Fruit fly (Drosophila melanogaster): ENCODE measurements around the gene ifc.

The ifc gene

DNA sequence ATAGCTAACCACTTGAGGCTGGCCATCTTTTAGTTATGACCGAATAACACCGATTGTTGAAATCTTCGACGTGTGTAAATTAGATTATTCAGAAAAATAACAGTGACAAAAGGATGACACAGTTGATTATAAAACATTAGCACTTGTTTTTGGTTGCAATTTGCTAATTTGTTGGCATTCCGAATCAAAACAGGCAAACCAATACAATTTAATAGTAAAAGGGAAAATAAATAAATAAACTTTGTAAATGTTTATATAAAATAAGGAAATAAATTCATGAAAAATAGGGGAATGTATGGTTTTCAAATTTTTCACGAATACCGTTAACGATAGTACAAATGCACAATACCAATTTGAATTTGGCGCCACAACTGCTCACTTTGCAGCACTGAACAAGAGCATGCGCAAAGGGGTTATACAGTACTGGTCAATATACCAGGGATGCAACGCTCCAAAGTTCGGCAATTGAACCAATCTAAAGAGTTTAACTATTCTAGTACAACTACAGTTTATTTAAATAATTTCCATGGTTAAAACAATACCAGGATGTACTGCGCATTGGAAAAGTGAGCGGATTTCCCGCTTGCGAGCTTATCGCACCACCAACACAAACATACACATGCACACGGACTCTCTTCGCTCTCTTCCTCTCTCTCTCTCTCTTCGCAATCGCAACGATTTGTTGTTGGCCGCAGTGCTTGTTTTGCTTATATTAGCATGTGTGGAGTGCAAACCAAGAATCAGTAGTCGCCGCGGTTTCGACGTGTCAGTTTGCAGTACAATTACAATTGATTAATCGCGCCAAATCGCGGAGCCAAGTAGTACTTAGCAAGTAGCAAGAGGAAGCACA lies 42.7 kb upstream of the ifc start, which contains the start of the genes Sfp26Ad and Gpdh1 (continued):
- TF ChIP-seq Max (GFP tag; optimal IDR thresholded peaks at IDR 0.05) = peak; percentile 79
- peak; percentile 81 for TF ChIP-seq CG33213 (GFP tag; optimal IDR thresholded peaks at IDR 0.05)
- TF ChIP-seq Med (GFP tag) = peak; percentile 97
- no peak for TF ChIP-seq ara (GFP tag; IDR thresholded peaks at IDR 0.05)
- TF ChIP-seq Poxn (GFP tag; IDR thresholded peaks at IDR 0.05) = no peak
- TF ChIP-seq CG12744 (GFP tag; optimal IDR thresholded peaks at IDR 0.05) = peak; percentile 38
- peak; percentile 32; the same call in 1 of the 2 replicates for TF ChIP-seq sim (GFP tag; IDR thresholded peaks at IDR 0.05)
- TF ChIP-seq CG2129 (GFP tag; IDR thresholded peaks at IDR 0.05; ENCODE audit: partially characterized antibody) = no peak
- peak; percentile 66; the same call in 1 of the 2 replicates for TF ChIP-seq CG17328 (GFP tag; IDR thresholded peaks at IDR 0.05)
- TF ChIP-seq Dref (GFP tag; IDR thresholded peaks at IDR 0.05) = peak; percentile 48; the same call in 1 of the 2 replicates
- peak; percentile 71 for TF ChIP-seq CG12942 (GFP tag; optimal IDR thresholded peaks at IDR 0.05)
- peak; percentile 12 for TF ChIP-seq CG11398 (GFP tag; optimal IDR thresholded peaks at IDR 0.05)
- TF ChIP-seq insv (GFP tag; optimal IDR thresholded peaks at IDR 0.05) = peak in 1 of 2 experiments; percentile 57
- 0 out of 2 replicates have a peak, but pooled peaks have one; percentile 28 for TF ChIP-seq gt (GFP tag; IDR thresholded peaks at IDR 0.05)
- TF ChIP-seq wek (GFP tag; optimal IDR thresholded peaks at IDR 0.05) = peak; percentile 99
- TF ChIP-seq CG11723 (GFP tag; optimal IDR thresholded peaks at IDR 0.05) = peak; percentile 57
- TF ChIP-seq CG10267 (tag; optimal IDR thresholded peaks at IDR 0.05) = peak; percentile 98
- peak; percentile 99 for TF ChIP-seq CG7928 (GFP tag; optimal IDR thresholded peaks at IDR 0.05)
- TF ChIP-seq repo (GFP tag; optimal IDR thresholded peaks at IDR 0.05) = peak; percentile 72
- peak; percentile 60 for TF ChIP-seq kni (GFP tag; optimal IDR thresholded peaks at IDR 0.05)
- peak; percentile 95 for TF ChIP-seq cg (GFP tag; optimal IDR thresholded peaks at IDR 0.05)

DNA sequence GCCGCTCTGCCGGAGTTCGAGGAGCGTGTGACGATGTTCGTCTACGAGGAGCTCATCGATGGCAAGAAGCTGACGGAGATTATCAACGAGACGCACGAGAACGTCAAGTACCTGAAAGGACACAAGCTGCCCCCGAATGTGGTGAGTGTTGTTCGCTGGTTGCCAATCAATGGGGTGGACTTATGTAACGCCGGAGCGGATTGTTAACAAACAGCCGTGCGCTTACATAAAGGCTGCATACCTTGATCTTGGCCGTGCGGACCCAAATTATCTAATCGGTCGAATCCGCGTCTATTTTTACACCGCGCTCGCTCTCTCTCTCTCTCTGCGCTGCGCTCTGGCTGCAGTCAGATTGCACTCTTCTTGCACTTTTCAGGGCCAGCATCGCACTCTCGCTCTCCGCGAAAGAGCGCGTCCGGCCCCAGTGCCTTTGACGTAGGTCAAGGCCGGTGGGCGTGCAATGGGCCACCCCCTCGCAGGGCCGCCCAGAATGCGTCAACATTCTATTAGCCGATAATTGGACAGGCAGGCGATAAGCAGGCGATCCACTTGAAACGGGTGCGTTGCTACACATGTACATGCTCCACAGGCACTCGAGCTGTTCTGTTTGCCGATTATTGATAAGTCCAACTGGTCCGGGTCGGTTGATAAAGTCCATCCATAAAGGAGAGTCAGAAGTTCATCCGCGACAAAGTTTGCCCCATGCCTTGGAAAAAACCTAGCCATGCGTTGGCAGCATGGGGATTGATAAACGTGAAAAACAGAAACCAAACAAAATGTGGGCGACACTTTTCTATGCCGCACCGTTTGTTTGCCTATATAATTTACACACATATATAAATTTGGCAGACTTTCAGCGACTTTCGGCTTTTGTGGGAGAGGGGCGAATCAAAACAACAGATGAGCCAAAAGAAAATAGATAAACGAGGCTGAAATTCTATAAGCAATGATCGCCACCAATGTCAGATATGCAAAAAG lies 41.6 kb upstream of the ifc start:
- TF ChIP-seq bsh (GFP tag; optimal IDR thresholded peaks at IDR 0.05) (peak in 1 of 2 experiments; percentile 23), CG7839 (tag; optimal IDR thresholded peaks at IDR 0.05) (no peak), klu (GFP tag; IDR thresholded peaks at IDR 0.05) (0 out of 2 replicates have a peak, but pooled peaks have one; percentile 19), lab (GFP tag; optimal IDR thresholded peaks at IDR 0.05) (no peak), abd-A (tag; optimal IDR thresholded peaks at IDR 0.05) (no peak), CG10543 (GFP tag; optimal IDR thresholded peaks at IDR 0.05) (peak; percentile 38), Kr (GFP tag; optimal IDR thresholded peaks at IDR 0.05) (peak; percentile 7), onecut (GFP tag; IDR thresholded peaks at IDR 0.05) (peak; percentile 18; the same call in 1 of the 2 replicates), mam (GFP tag; optimal IDR thresholded peaks at IDR 0.05) (no peak), caup (GFP tag; optimal IDR thresholded peaks at IDR 0.05; ENCODE audit: severe bottlenecking) (peak; percentile 39), CG11093 (GFP tag; IDR thresholded peaks at IDR 0.05) (no peak), luna (GFP tag; optimal IDR thresholded peaks at IDR 0.05) (no peak), btn (GFP tag; optimal IDR thresholded peaks at IDR 0.05) (no peak), ac (GFP tag; optimal IDR thresholded peaks at IDR 0.05) (no peak), Taf1 (GFP tag; IDR thresholded peaks at IDR 0.05) (no peak), ranshi (GFP tag; IDR thresholded peaks at IDR 0.05) (peak; percentile 25; the same call in 1 of the 2 replicates), ken (GFP tag; IDR thresholded peaks at IDR 0.05) (no peak), CG33557 (GFP tag; optimal IDR thresholded peaks at IDR 0.05) (no peak), Deaf1 (tag; optimal IDR thresholded peaks at IDR 0.05) (no peak), CG42726 (GFP tag; IDR thresholded peaks at IDR 0.05; ENCODE audit: partially characterized antibody) (0 out of 2 replicates have a peak, but pooled peaks have one; percentile 53), chm (GFP tag; IDR thresholded peaks at IDR 0.05) (peak; percentile 76; the same call in 1 of the 2 replicates), CG10366 (GFP tag; IDR thresholded peaks at IDR 0.05) (no peak), zf30C (GFP tag; optimal IDR thresholded peaks at IDR 0.05) (no peak), grn (GFP tag; optimal IDR thresholded peaks at IDR 0.05) (peak; percentile 97), BEAF-32 (GFP tag; optimal IDR thresholded peaks at IDR 0.05) (no peak)

All from whole organism, embryonic.